Fruit fly (Drosophila melanogaster) whole organism, wandering third instar larva: ENCODE measurements around the gene ttm50.

ENCODE experiments used
- Dfd ChIP-seq: fragments of >200 bp; optimal IDR thresholded peaks from 2 replicates; lab custom pipeline; 2017; ENCODE audit warnings: missing biosample characterization, missing genetic modification characterization
- Hr78 ChIP-seq: fragments of >200 bp; optimal IDR thresholded peaks from 2 replicates; lab custom pipeline; 2017; ENCODE audit warnings: missing biosample characterization, missing genetic modification characterization
- Jra ChIP-seq: sonication (Bioruptor generic); optimal IDR thresholded peaks from 2 replicates; lab custom pipeline; 2016; ENCODE audit warnings: missing biosample characterization, missing genetic modification characterization
- Myc ChIP-seq: fragments of >200 bp; optimal IDR thresholded peaks from 2 replicates; lab custom pipeline; 2017
- Rel ChIP-seq, 2 experiments: fragments of 200-800 bp; sonication (Bioruptor generic) in 1 of 2; optimal IDR thresholded peaks; 2 replicates in 1 of 2; 3 replicates in 1 of 2; lab custom pipeline; 2016 to 2019; ENCODE audit warnings: mild to moderate bottlenecking in 2 of 2, missing biosample characterization in 2 of 2, missing genetic modification characterization in 2 of 2, moderate library complexity in 1 of 2
- Sp1 ChIP-seq: fragments of 200-800 bp; sonication (Bioruptor generic); optimal IDR thresholded peaks from 3 replicates; lab custom pipeline; 2019; ENCODE audit warnings: missing biosample characterization, mild to moderate bottlenecking, missing genetic modification characterization, moderate library complexity
- dl ChIP-seq, 2 experiments: fragments of 175-275, 200-275 bp in 1 of 2; fragments of 200-275 bp in 1 of 2; sonication (Bioruptor generic); optimal IDR thresholded peaks; lab custom pipeline; 2018; ENCODE audit warnings: mild to moderate bottlenecking in 2 of 2, missing biosample characterization in 2 of 2, missing genetic modification characterization in 2 of 2, moderate library complexity in 2 of 2; ENCODE audit not compliant: partially characterized antibody in 2 of 2, insufficient read depth in 1 of 2
- h ChIP-seq: fragments of 200-800 bp; sonication (Bioruptor generic); optimal IDR thresholded peaks from 3 replicates; lab custom pipeline; 2016; ENCODE audit warnings: missing biosample characterization, mild to moderate bottlenecking, missing genetic modification characterization
- lola ChIP-seq: fragments of >200 bp; optimal IDR thresholded peaks from 2 replicates; lab custom pipeline; 2017; ENCODE audit warnings: missing biosample characterization, missing genetic modification characterization
- pan ChIP-seq: fragments of >200 bp; optimal IDR thresholded peaks from 2 replicates; lab custom pipeline; 2017
- psq ChIP-seq: fragments of 200-800 bp; sonication (Bioruptor generic); optimal IDR thresholded peaks from 3 replicates; lab custom pipeline; 2017; ENCODE audit warnings: missing biosample characterization, mild to moderate bottlenecking, missing genetic modification characterization, moderate library complexity
- tai ChIP-seq: sonication (Bioruptor generic); optimal IDR thresholded peaks from 2 replicates; lab custom pipeline; 2016; ENCODE audit warnings: missing biosample characterization, missing genetic modification characterization
- usp ChIP-seq: fragments of >200 bp; optimal IDR thresholded peaks from 2 replicates; lab custom pipeline; 2017; ENCODE audit warnings: missing biosample characterization, missing genetic modification characterization
- woc ChIP-seq: sonication (Bioruptor generic); optimal IDR thresholded peaks from 2 replicates; lab custom pipeline; 2016; ENCODE audit warnings: missing biosample characterization, mild to moderate bottlenecking, missing genetic modification characterization

- peak; percentile 100 for TF ChIP-seq Sp1 (GFP tag; lab: Kevin White, UChicago)
- TF ChIP-seq Rel (GFP tag; optimal IDR thresholded peaks at IDR 0.05; lab: Kevin White, UChicago): peak; percentile 100
- TF ChIP-seq Rel (tag; optimal IDR thresholded peaks at IDR 0.05; lab: Kevin White, UChicago): peak; percentile 99
- no peak for TF ChIP-seq pan (lab: Kevin White, UChicago)
- TF ChIP-seq Hr78: no peak
- TF ChIP-seq dl (GFP tag; optimal IDR thresholded peaks at IDR 0.05; lab: Kevin White, UChicago; ENCODE audit: insufficient read depth in 1 of 2, partially characterized antibody in 2 of 2): no peak
- TF ChIP-seq psq (GFP tag; lab: Kevin White, UChicago): peak; percentile 100
- TF ChIP-seq Myc (lab: Kevin White, UChicago): no peak
- TF ChIP-seq Dfd: peak; percentile 97
- TF ChIP-seq usp (GFP tag; lab: Kevin White, UChicago): peak; percentile 53
- peak; percentile 100 for TF ChIP-seq woc (GFP tag; lab: Kevin White, UChicago)
- no peak for TF ChIP-seq lola (GFP tag; lab: Kevin White, UChicago)
- peak; percentile 100 for TF ChIP-seq h (GFP tag; lab: Kevin White, UChicago)
- TF ChIP-seq Jra (GFP tag; lab: Kevin White, UChicago): peak; percentile 100
- no peak for TF ChIP-seq tai
Measured at dm6 chrX:2703693-2704092, 28.3 kb downstream of the ttm50 start, which contains the start of gene Ugalt.
